Worm (Caenorhabditis elegans) whole organism, L4 larva: ENCODE results near the gene F22B5.10.

Experiments used
- F37D6.2 ChIP-seq: sonication (generic microtip); optimal IDR thresholded peaks from 2 replicates; lab custom pipeline; 2016; ENCODE audit warnings: mild to moderate bottlenecking, missing genetic modification characterization, missing compliant biosample characterization
- R02D3.7 ChIP-seq: fragments of 150-350 bp; sonication (generic microtip); optimal IDR thresholded peaks from 3 replicates; lab custom pipeline; 2014; ENCODE audit warnings: missing biosample characterization, missing genetic modification characterization
- T26A8.4 ChIP-seq: fragments of 200-800 bp; sonication (Bioruptor generic); IDR thresholded peaks from 2 replicates; pipeline ENCODE4 v1.3.6; 2022; ENCODE audit warnings: missing genetic modification characterization, missing compliant biosample characterization
- Y105C5A.15 ChIP-seq: fragments of 200-800 bp; sonication (Bioruptor generic); IDR thresholded peaks from 2 replicates; pipeline ENCODE4 v1.3.6; 2022; ENCODE audit warnings: missing genetic modification characterization, missing compliant biosample characterization
- Y75B8A.6 ChIP-seq: fragments of 200-800 bp; sonication (Bioruptor generic); IDR thresholded peaks from 2 replicates; pipeline ENCODE4 v1.3.6; 2022; ENCODE audit warnings: missing genetic modification reagents, missing genetic modification characterization, missing compliant biosample characterization
- aha-1 ChIP-seq: fragments of 150-350 bp; peaks from one replicate; lab custom pipeline; 2014; ENCODE audit warnings: missing biosample characterization, missing genetic modification characterization
- ama-1 ChIP-seq: fragments of 150-350 bp; optimal IDR thresholded peaks from 2 replicates; lab custom pipeline; 2014; ENCODE audit warnings: inconsistent platforms, mixed read lengths
- attf-4 ChIP-seq: sonication (generic microtip); optimal IDR thresholded peaks from 3 replicates; lab custom pipeline; 2017; ENCODE audit warnings: missing biosample characterization, missing genetic modification characterization
- ceh-82 ChIP-seq: sonication (generic microtip); optimal IDR thresholded peaks from 2 replicates; lab custom pipeline; 2017; ENCODE audit warnings: missing biosample characterization, missing genetic modification characterization
- cey-2 ChIP-seq: sonication (generic microtip); optimal IDR thresholded peaks from 3 replicates; lab custom pipeline; 2017; ENCODE audit warnings: missing genetic modification characterization, mild to moderate bottlenecking, missing compliant biosample characterization, antibody characterized with exemption, borderline replicate concordance; ENCODE audit not compliant: insufficient read depth
- ctbp-1 ChIP-seq: fragments of 200-800 bp; sonication (Bioruptor generic); IDR thresholded peaks from 2 replicates; pipeline ENCODE4 v1.3.6; 2022; ENCODE audit warnings: missing genetic modification reagents, missing genetic modification characterization, missing compliant biosample characterization
- daf-16 ChIP-seq, 3 experiments: sonication (generic microtip); optimal IDR thresholded peaks; 2 replicates each; lab custom pipeline; 2016 to 2017; ENCODE audit warnings: missing genetic modification characterization in 3 of 3, missing genetic modification reagents in 3 of 3, mild to moderate bottlenecking in 2 of 3, missing compliant biosample characterization in 2 of 3, missing biosample characterization in 1 of 3, moderate library complexity in 1 of 3
- dmd-6 ChIP-seq: fragments of 200-800 bp; sonication (Bioruptor generic); IDR thresholded peaks from 2 replicates; pipeline ENCODE4 v1.3.6; 2022; ENCODE audit warnings: missing genetic modification reagents, missing genetic modification characterization, missing compliant biosample characterization
- dmd-8 ChIP-seq: fragments of 200-800 bp; sonication (Bioruptor generic); IDR thresholded peaks from 2 replicates; pipeline ENCODE4 v1.3.6; 2022; ENCODE audit warnings: missing genetic modification characterization, missing compliant biosample characterization
- dmd-9 ChIP-seq: fragments of 200-800 bp; sonication (Bioruptor generic); IDR thresholded peaks from 2 replicates; pipeline ENCODE4 v1.3.6; 2022; ENCODE audit warnings: missing genetic modification reagents, missing genetic modification characterization, missing compliant biosample characterization
- dpl-1 ChIP-seq: fragments of 150-350 bp; optimal IDR thresholded peaks from 2 replicates; lab custom pipeline; 2014; ENCODE audit warnings: missing biosample characterization, missing genetic modification reagents, missing genetic modification characterization
- egl-27 ChIP-seq: sonication (generic microtip); optimal IDR thresholded peaks from 3 replicates; lab custom pipeline; 2017; ENCODE audit warnings: missing biosample characterization, missing genetic modification reagents, missing genetic modification characterization
- egl-43 ChIP-seq: fragments of 200-800 bp; sonication (Bioruptor generic); IDR thresholded peaks from 2 replicates; pipeline ENCODE4 v1.3.6; 2022; ENCODE audit warnings: missing genetic modification reagents, missing genetic modification characterization, missing compliant biosample characterization
- hlh-11 ChIP-seq: fragments of 200-800 bp; sonication (Bioruptor generic); optimal IDR thresholded peaks from 2 replicates; lab custom pipeline; 2018; ENCODE audit warnings: mild to moderate bottlenecking, missing genetic modification characterization, missing compliant biosample characterization
- lin-39 ChIP-seq: fragments of 150-350 bp; optimal IDR thresholded peaks from 2 replicates; lab custom pipeline; 2014; ENCODE audit warnings: missing biosample characterization, missing genetic modification reagents, missing genetic modification characterization
- lsy-2 ChIP-seq, 2 experiments: fragments of 150-350 bp in 1 of 2; sonication (generic microtip) in 1 of 2; optimal IDR thresholded peaks; 2 replicates each; lab custom pipeline; 2014 to 2017; ENCODE audit warnings: missing biosample characterization in 2 of 2, missing genetic modification characterization in 2 of 2
- madf-9 ChIP-seq: fragments of 200-800 bp; sonication (Bioruptor generic); conservative IDR thresholded peaks from 2 replicates; pipeline ENCODE4 v1.3.6; 2022; ENCODE audit warnings: missing genetic modification reagents, missing genetic modification characterization, missing compliant biosample characterization
- mdt-29 ChIP-seq: fragments of 200-800 bp; sonication (Bioruptor generic); IDR thresholded peaks from 2 replicates; pipeline ENCODE4 v1.3.6; 2022; ENCODE audit warnings: missing genetic modification reagents, missing genetic modification characterization, missing compliant biosample characterization
- mxl-2 ChIP-seq: fragments of 200-800 bp; sonication (Bioruptor generic); conservative IDR thresholded peaks from 2 replicates; pipeline ENCODE4 v1.3.6; 2022; ENCODE audit warnings: missing genetic modification reagents, missing genetic modification characterization, missing compliant biosample characterization
- nhr-11 ChIP-seq: fragments of 150-350 bp; optimal IDR thresholded peaks from 2 replicates; lab custom pipeline; 2014; ENCODE audit warnings: missing biosample characterization, missing genetic modification characterization
- nhr-25 ChIP-seq: sonication (generic microtip); optimal IDR thresholded peaks from 2 replicates; lab custom pipeline; 2017; ENCODE audit warnings: missing genetic modification characterization, mild to moderate bottlenecking, missing compliant biosample characterization, antibody characterized with exemption, moderate library complexity, borderline replicate concordance; ENCODE audit not compliant: insufficient read depth
- nhr-76 ChIP-seq: fragments of 150-350 bp; optimal IDR thresholded peaks from 2 replicates; lab custom pipeline; 2014; ENCODE audit warnings: missing biosample characterization, missing genetic modification characterization
- rbr-2 ChIP-seq: sonication (generic microtip); optimal IDR thresholded peaks from 2 replicates; lab custom pipeline; 2016; ENCODE audit warnings: missing genotype, missing genetic modification characterization, missing compliant biosample characterization
- snpc-4 ChIP-seq: fragments of 150-350 bp; optimal IDR thresholded peaks from 2 replicates; lab custom pipeline; 2014; ENCODE audit warnings: missing biosample characterization, missing genetic modification characterization
- tag-97 ChIP-seq: fragments of 200-800 bp; sonication (Bioruptor generic); IDR thresholded peaks from 2 replicates; pipeline ENCODE4 v1.3.6; 2022; ENCODE audit warnings: missing genetic modification characterization, missing compliant biosample characterization
- unc-62 ChIP-seq, 3 experiments: fragments of 150-350 bp in 1 of 3; sonication (generic microtip); optimal IDR thresholded peaks in 2 of 3; peaks in 1 of 3; 1 replicate in 1 of 3; 2 replicates in 2 of 3; lab custom pipeline; 2014 to 2017; ENCODE audit warnings: missing biosample characterization in 3 of 3, missing genetic modification characterization in 3 of 3, missing genetic modification reagents in 3 of 3, missing genotype in 1 of 3
- vab-7 ChIP-seq: fragments of 200-800 bp; sonication (Bioruptor generic); IDR thresholded peaks from 2 replicates; pipeline ENCODE4 v1.3.6; 2022; ENCODE audit warnings: missing genetic modification reagents, missing genetic modification characterization, missing compliant biosample characterization
- zfp-3 ChIP-seq: fragments of 200-800 bp; sonication (Bioruptor generic); conservative IDR thresholded peaks from 2 replicates; pipeline ENCODE4 v1.3.6; 2022; ENCODE audit warnings: missing genetic modification reagents, missing genetic modification characterization, missing compliant biosample characterization
- zip-2 ChIP-seq: fragments of 150-350 bp; optimal IDR thresholded peaks from 2 replicates; lab custom pipeline; 2014; ENCODE audit warnings: missing biosample characterization, missing genetic modification characterization

F22B5.10 gene

DNA sequence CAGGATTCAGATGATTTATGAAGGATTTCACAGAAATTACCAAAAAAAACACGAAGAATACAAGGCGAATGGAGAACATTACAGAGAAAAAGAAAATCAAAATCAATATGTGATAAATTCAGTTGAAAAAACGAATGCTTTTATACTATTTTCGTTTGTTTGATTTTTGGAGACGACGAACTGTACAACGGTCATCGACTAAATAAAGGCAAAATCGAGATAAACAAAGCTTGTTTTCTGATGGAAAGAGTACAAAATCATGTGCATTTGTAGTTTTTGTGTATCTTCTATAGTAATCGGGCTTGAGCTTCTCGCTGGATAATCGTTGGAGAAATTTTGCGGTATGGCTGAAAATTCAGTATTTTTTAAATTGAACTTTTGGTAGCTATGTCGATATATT lies 4.2 kb downstream of the F22B5.10 start, which contains the start of gene M05D6.8:
M05D6.8 (minus strand) TSS at position 101 of the 400 bp plus-strand sequence.
- TF ChIP-seq nhr-25 (tag; lab: Kevin White, UChicago) (no peak), cey-2 (tag; lab: Kevin White, UChicago) (no peak), daf-16 (GFP tag; optimal IDR thresholded peaks at IDR 0.05; lab: Kevin White, UChicago) (no peak), daf-16 (tag; optimal IDR thresholded peaks at IDR 0.05; lab: Kevin White, UChicago) (no peak), nhr-11 (tag; lab: Kevin White, UChicago) (no peak), ama-1 (lab: Kevin White, UChicago) (no peak), tag-97 (GFP tag; lab: Robert Waterston, UW) (no peak), Y75B8A.6 (GFP tag; lab: Robert Waterston, UW) (no peak), egl-43 (GFP tag; lab: Robert Waterston, UW) (no peak), R02D3.7 (tag; lab: Kevin White, UChicago) (no peak), T26A8.4 (GFP tag; lab: Robert Waterston, UW) (no peak), dpl-1 (GFP tag; lab: Kevin White, UChicago) (no peak), rbr-2 (tag; lab: Kevin White, UChicago) (no peak), zfp-3 (no peak)

DNA sequence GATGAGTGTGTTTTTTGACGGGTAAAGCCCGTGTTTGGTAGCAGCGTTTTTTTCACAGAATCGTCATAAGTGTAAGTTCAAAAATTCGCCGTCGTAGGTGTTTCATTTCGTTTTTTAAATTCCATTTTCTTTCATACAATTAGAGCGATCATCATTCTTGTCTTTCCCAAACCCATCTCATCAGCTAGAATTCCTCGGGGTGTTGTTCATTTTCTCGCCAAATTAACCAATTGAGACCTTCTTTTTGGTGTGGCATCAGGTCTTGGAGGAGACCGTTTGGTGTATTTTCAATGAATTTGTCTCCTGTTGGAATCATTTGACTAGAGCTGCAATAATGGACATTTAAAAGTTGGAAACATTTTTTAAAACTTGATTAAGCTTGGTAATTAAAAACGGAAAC lies 5.9 kb downstream of the F22B5.10 start:
- TF ChIP-seq unc-62 (GFP tag; optimal IDR thresholded peaks at IDR 0.05 in 1 of 2; lab: Kevin White, UChicago) (peak in 1 of 2 experiments; percentile 91), unc-62 (tag; optimal IDR thresholded peaks at IDR 0.05; lab: Kevin White, UChicago) (no peak), hlh-11 (no peak)

DNA sequence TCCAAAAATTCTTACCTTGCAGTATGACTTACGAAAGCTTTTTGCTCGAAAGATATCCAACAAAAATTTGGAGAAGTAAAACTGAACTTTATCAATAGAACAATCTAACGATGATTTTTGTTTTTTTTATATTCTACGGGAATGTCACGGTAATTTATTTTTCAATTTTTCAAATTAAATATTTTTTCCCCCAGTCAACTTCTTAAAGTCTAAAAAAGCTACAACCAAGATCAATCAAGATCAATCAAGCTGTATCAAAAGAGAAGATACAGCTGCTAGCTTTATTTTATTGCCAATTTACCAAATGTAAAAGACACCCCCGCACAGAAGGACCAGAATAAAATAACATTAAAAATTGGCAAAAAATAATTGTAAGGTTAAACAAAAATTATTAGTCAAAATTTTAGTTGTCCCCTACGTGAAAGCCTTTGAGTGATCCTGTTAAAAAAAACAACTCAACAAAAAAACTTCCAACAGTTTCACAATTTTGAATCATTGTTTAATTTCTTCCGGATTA lies 8.4 kb downstream of the F22B5.10 start, which contains the start of the genes M05D6.1 and M05D6.3:
M05D6.1 (minus strand) TSS at position 101 of the 517 bp plus-strand sequence.
M05D6.3 (plus strand) TSS at position 467 of the 517 bp plus-strand sequence.
- TF ChIP-seq lin-39 (tag; lab: Kevin White, UChicago) = no peak
- TF ChIP-seq mdt-29 (GFP tag; lab: Robert Waterston, UW) = no peak
- TF ChIP-seq ceh-82 (tag; lab: Kevin White, UChicago) = no peak
- TF ChIP-seq nhr-76 (tag; lab: Kevin White, UChicago) = no peak

ce11 chrII:8479337-8479736 lies 12.4 kb downstream of the F22B5.10 start:
- TF ChIP-seq dmd-8 (GFP tag; lab: Robert Waterston, UW) (no peak), mxl-2 (GFP tag; lab: Robert Waterston, UW) (no peak), rbr-2 (tag; lab: Kevin White, UChicago) (no peak), daf-16 (GFP tag; optimal IDR thresholded peaks at IDR 0.05; lab: Kevin White, UChicago) (no peak), daf-16 (tag; optimal IDR thresholded peaks at IDR 0.05; lab: Kevin White, UChicago) (peak; percentile 29), vab-7 (GFP tag; lab: Robert Waterston, UW) (peak; percentile 18; the same call in 1 of the 2 replicates), lsy-2 (tag; optimal IDR thresholded peaks at IDR 0.05; lab: Kevin White, UChicago) (peak in 1 of 2 experiments; percentile 6), egl-27 (tag; lab: Kevin White, UChicago) (no peak)

ce11 chrII:8480166-8480565 lies 13.2 kb downstream of the F22B5.10 start, which contains the start of gene lact-4:
TSS of gene lact-4 (minus strand) at chrII:8480478.
- TF ChIP-seq dmd-6 (GFP tag; lab: Robert Waterston, UW) = no peak
- TF ChIP-seq snpc-4 (tag; lab: Kevin White, UChicago) = no peak
- no peak for TF ChIP-seq ctbp-1
- no peak for TF ChIP-seq attf-4 (tag; lab: Kevin White, UChicago)
- 0 out of 2 replicates have a peak, but pooled peaks have one; percentile 8 for TF ChIP-seq Y105C5A.15
- no peak for TF ChIP-seq madf-9 (GFP tag; lab: Robert Waterston, UW)
- TF ChIP-seq unc-62 (GFP tag; optimal IDR thresholded peaks at IDR 0.05 in 1 of 2; lab: Kevin White, UChicago) = peak in 1 of 2 experiments; percentile 11
- TF ChIP-seq unc-62 (tag; optimal IDR thresholded peaks at IDR 0.05; lab: Kevin White, UChicago) = no peak
- TF ChIP-seq dmd-9 = no peak
- TF ChIP-seq zip-2 (tag; lab: Kevin White, UChicago) = no peak
- TF ChIP-seq F37D6.2 (tag; lab: Kevin White, UChicago) = no peak
- peak; percentile 93 for TF ChIP-seq aha-1 (tag; lab: Kevin White, UChicago)
